Worm (Caenorhabditis elegans) whole organism, L4/young adult: ENCODE data around the gene srz-5.
"Not testable (repeated sequence)": the region's sequence is repeated elsewhere in the genome, so short reads cannot be mapped to it uniquely, and the experiment has no call there.

Experiments used
- dao-5 ChIP-seq: sonication (generic microtip); optimal IDR thresholded peaks from 2 replicates; lab custom pipeline; 2016; ENCODE audit warnings: missing genotype, missing genetic modification characterization, moderate library complexity, missing compliant biosample characterization
- him-1 ChIP-seq: sonication (generic microtip); optimal IDR thresholded peaks from 2 replicates; lab custom pipeline; 2016; ENCODE audit warnings: missing genotype, missing genetic modification reagents, missing genetic modification characterization, missing compliant biosample characterization

ce11 chrII:3490797-3491196 is 23.7 kb downstream of the srz-5 start, which contains the start of gene fbxb-112:
- not testable (repeated sequence) for TF ChIP-seq him-1, dao-5 (tag; lab: Kevin White, UChicago)
